Fruit fly (Drosophila melanogaster) whole organism, prepupa: ENCODE data around the gene mio.

Experiments
- CG8632 ChIP-seq: fragments of 200-800 bp; sonication (Bioruptor generic); optimal IDR thresholded peaks from 3 replicates; lab custom pipeline; 2016; ENCODE audit warnings: missing biosample characterization, missing genetic modification characterization
- Sox102F ChIP-seq: fragments of 200-800 bp; sonication (Bioruptor generic); optimal IDR thresholded peaks from 2 replicates; lab custom pipeline; 2016; ENCODE audit warnings: missing biosample characterization, mild to moderate bottlenecking, missing genetic modification characterization
- dsx ChIP-seq: fragments of 200-800 bp; optimal IDR thresholded peaks from 3 replicates; lab custom pipeline; 2019; ENCODE audit warnings: missing biosample characterization, mild to moderate bottlenecking, missing genetic modification characterization, moderate library complexity; ENCODE audit not compliant: poor library complexity, severe bottlenecking
- fkh ChIP-seq: fragments of 200-800 bp; sonication (Bioruptor generic); optimal IDR thresholded peaks from 3 replicates; lab custom pipeline; 2017; ENCODE audit warnings: missing biosample characterization, mild to moderate bottlenecking, missing genetic modification characterization, moderate library complexity
- pdm3 ChIP-seq: fragments of 200-800 bp; sonication (Bioruptor generic); optimal IDR thresholded peaks from 3 replicates; lab custom pipeline; 2016; ENCODE audit warnings: missing biosample characterization, missing genetic modification characterization
- svp ChIP-seq: fragments of 200-800 bp; sonication (Bioruptor generic); peaks from one replicate; lab custom pipeline; 2016; ENCODE audit warnings: missing biosample characterization, missing genetic modification characterization
- vri ChIP-seq: fragments of 200-800 bp; sonication (Bioruptor generic); optimal IDR thresholded peaks from 3 replicates; lab custom pipeline; 2016; ENCODE audit warnings: missing biosample characterization, mild to moderate bottlenecking, missing genetic modification characterization

DNA sequence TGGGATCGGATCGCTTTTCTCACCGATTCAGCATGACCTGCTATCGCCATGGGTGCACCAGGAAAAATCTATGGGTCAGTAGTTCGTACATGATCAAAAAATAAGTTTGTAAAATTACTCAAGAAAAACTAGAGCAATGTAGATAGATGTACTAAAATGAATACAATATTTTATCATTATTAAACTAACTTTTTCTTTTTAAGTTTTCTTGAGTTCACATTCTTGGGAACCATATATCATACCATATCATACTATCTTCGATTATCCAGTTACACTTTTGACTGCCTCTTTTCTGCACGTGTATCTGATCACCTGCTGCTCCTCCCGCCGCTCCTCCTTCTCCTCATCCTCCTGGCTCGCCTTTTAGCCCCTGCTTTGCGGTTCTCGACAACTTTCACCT lies 31.7 kb upstream of the mio start:
- TF ChIP-seq Sox102F (GFP tag; lab: Kevin White, UChicago) (peak; percentile 20), vri (GFP tag; lab: Kevin White, UChicago) (no peak), CG8632 (peak; percentile 42), dsx (GFP tag; lab: Kevin White, UChicago) (no peak), svp (peak; percentile 62), pdm3 (GFP tag; lab: Kevin White, UChicago) (peak; percentile 48), fkh (GFP tag; lab: Kevin White, UChicago) (no peak)
